Worm (Caenorhabditis elegans) whole organism, midembryonic: ENCODE measurements around the gene hlh-26.

Experiments
- T22C8.4 ChIP-seq: fragments of 200-800 bp; sonication (Bioruptor generic); IDR thresholded peaks from 2 replicates; pipeline ENCODE4 v1.3.6; 2022; ENCODE audit warnings: missing genetic modification characterization, missing compliant biosample characterization
- flt-1 ChIP-seq: fragments of 200-800 bp; sonication (Bioruptor generic); IDR thresholded peaks from 2 replicates; pipeline ENCODE4 v1.3.6; 2022; ENCODE audit warnings: missing genetic modification characterization, missing compliant biosample characterization
- klf-2 ChIP-seq: fragments of 200-800 bp; sonication (Bioruptor generic); conservative IDR thresholded peaks from 2 replicates; pipeline ENCODE4 v1.3.6; 2022; ENCODE audit warnings: missing genetic modification reagents, missing genetic modification characterization, missing compliant biosample characterization

- no peak for TF ChIP-seq klf-2 (GFP tag; lab: Robert Waterston, UW)
- no peak for TF ChIP-seq flt-1
- TF ChIP-seq T22C8.4 (GFP tag; lab: Robert Waterston, UW): no peak
These were observed 22.9 kb upstream of the hlh-26 start, which contains the start of gene ins-11 for ce11 chrII:5556431-5556830.
